Worm (Caenorhabditis elegans) whole organism, mixed stage, embryonic: ENCODE measurements around the gene C49A9.10.

Experiments
- blmp-1 ChIP-seq: fragments of 150-350 bp; optimal IDR thresholded peaks from 2 replicates; lab custom pipeline; 2014; ENCODE audit warnings: missing biosample characterization, missing genetic modification characterization
- ces-1 ChIP-seq: fragments of 150-350 bp; optimal IDR thresholded peaks from 2 replicates; lab custom pipeline; 2014; ENCODE audit warnings: missing biosample characterization, missing genetic modification reagents, missing genetic modification characterization
- lin-32 ChIP-seq: fragments of 200-800 bp; sonication (Bioruptor generic); optimal IDR thresholded peaks from 2 replicates; lab custom pipeline; 2018; ENCODE audit warnings: mild to moderate bottlenecking, missing genetic modification characterization, missing compliant biosample characterization
- lsy-2 ChIP-seq: fragments of 150-350 bp; optimal IDR thresholded peaks from 2 replicates; lab custom pipeline; 2014; ENCODE audit warnings: missing biosample characterization, missing genetic modification characterization
- mab-5 ChIP-seq: fragments of 150-350 bp; optimal IDR thresholded peaks from 2 replicates; lab custom pipeline; 2014; ENCODE audit warnings: missing biosample characterization, missing genetic modification characterization
- mep-1 ChIP-seq: fragments of 150-350 bp; optimal IDR thresholded peaks from 2 replicates; lab custom pipeline; 2017; ENCODE audit warnings: missing biosample characterization, missing genetic modification reagents, missing genetic modification characterization, inconsistent platforms
- nhr-2 ChIP-seq: fragments of 150-350 bp; optimal IDR thresholded peaks from 2 replicates; lab custom pipeline; 2014; ENCODE audit warnings: missing biosample characterization, missing genetic modification characterization
- nhr-237 ChIP-seq: fragments of 150-350 bp; optimal IDR thresholded peaks from 2 replicates; lab custom pipeline; 2014; ENCODE audit warnings: missing biosample characterization, missing genetic modification characterization
- nhr-76 ChIP-seq: sonication (generic microtip); optimal IDR thresholded peaks from 2 replicates; lab custom pipeline; 2017; ENCODE audit warnings: missing biosample characterization, missing genetic modification characterization
- pha-4 ChIP-seq: fragments of 150-350 bp; optimal IDR thresholded peaks from 2 replicates; lab custom pipeline; 2018; ENCODE audit warnings: missing biosample characterization, missing genetic modification reagents, missing genetic modification characterization
- ztf-11 ChIP-seq: fragments of 150-350 bp; optimal IDR thresholded peaks from 2 replicates; lab custom pipeline; 2014; ENCODE audit warnings: missing biosample characterization, missing genetic modification characterization

Gene C49A9.10

DNA sequence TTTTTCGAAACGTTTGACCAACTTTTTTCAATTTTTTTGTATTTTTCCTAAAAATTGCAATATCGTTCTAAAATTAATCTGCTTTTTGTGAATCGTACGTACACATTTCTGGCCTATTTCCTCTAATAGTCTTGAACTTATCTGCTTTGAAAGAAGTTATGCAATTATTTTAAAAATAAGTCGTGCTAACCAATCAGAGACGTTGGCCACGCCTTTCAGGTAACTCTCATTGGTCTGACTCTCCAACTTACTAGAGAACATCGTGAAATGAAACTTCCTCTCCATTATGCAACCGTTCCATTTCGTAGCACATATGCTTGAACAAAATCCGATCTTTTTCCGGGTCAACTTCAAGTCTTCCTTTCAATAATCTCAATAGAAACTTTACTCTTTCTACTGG lies 46.5 kb downstream of the C49A9.10 start:
- no peak for TF ChIP-seq nhr-2 (tag; lab: Kevin White, UChicago)
- TF ChIP-seq mep-1 (tag; lab: Kevin White, UChicago), result no peak
- TF ChIP-seq lin-32 (GFP tag; lab: Kevin White, UChicago), result no peak
- no peak for TF ChIP-seq pha-4 (tag; lab: Kevin White, UChicago)
- no peak for TF ChIP-seq mab-5 (tag; lab: Kevin White, UChicago)
- TF ChIP-seq nhr-76 (tag; lab: Kevin White, UChicago), result no peak

DNA sequence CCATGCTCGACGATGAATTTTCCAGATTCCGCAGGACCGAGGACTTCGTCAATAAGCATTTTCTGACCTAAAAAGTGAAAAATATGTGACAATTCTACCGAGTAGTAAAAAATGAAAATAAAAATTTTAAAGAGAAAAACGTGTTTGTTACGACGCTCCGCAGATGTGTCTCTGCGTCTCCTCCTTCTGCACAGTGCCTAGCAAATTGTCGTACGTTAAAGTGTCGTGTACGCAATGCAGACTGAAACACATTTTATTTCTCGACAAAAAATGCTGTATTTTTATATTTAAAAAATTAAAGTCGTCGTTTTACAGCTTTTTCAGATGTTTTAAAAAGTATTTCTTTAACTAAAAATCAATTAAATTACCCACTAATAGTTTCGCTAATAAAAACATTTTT lies 49.3 kb downstream of the C49A9.10 start, which contains the start of gene C11D2.4:
Gene C11D2.4, minus strand, starts transcription at position 128 of the 400 bp plus-strand sequence.
- no peak for TF ChIP-seq ztf-11
- peak; percentile 18 for TF ChIP-seq mep-1 (tag; lab: Kevin White, UChicago)
- TF ChIP-seq lsy-2 (tag; lab: Kevin White, UChicago), result peak; percentile 23
- TF ChIP-seq ces-1, result peak; percentile 10
- no peak for TF ChIP-seq nhr-2 (tag; lab: Kevin White, UChicago)
- TF ChIP-seq nhr-237, result peak; percentile 16
- no peak for TF ChIP-seq blmp-1 (tag; lab: Kevin White, UChicago)
